Fruit fly (Drosophila melanogaster): Measurements from ENCODE around the gene Pen.
A peak's percentile ranks its signal among the peaks of the same experiment; 100 is the strongest.

The Pen gene

DNA sequence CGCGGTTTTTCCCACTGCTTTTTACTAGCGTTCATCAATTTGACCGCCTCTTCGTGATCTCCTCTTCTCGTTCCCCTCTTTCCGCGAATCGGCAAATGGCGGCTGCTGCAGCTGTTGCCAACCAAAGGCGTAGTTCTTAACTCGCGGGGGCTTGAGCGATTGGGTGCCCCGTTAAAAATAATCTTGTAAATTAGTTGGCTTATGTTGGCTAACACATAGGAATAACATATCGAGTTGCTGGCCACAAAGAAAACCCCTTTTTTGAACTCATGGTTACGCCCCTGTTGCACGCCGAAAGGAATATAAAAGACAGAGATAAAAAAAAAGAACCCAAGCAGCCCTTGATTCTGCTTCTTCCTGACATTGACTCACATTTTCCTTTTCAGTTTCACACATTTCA is 536 bp downstream of the Pen start (continued):
- TF ChIP-seq CG12391 (tag; optimal IDR thresholded peaks at IDR 0.05) (peak; percentile 58), twi (tag; optimal IDR thresholded peaks at IDR 0.05) (no peak), CG7963 (GFP tag; IDR thresholded peaks at IDR 0.05; ENCODE audit: partially characterized antibody) (no peak), pho (GFP tag; optimal IDR thresholded peaks at IDR 0.05) (no peak), Meics (GFP tag; optimal IDR thresholded peaks at IDR 0.05) (peak; percentile 38), CG4730 (GFP tag; IDR thresholded peaks at IDR 0.05) (peak; percentile 76), CG9932 (GFP tag; IDR thresholded peaks at IDR 0.05) (peak; percentile 49), gcm2 (GFP tag; optimal IDR thresholded peaks at IDR 0.05) (no peak), Hr51 (GFP tag; optimal IDR thresholded peaks at IDR 0.05) (peak; percentile 14 to 56), Lhr (GFP tag; optimal IDR thresholded peaks at IDR 0.05) (peak; percentile 21), gfzf (GFP tag; optimal IDR thresholded peaks at IDR 0.05) (no peak), CG11723 (GFP tag; optimal IDR thresholded peaks at IDR 0.05) (no peak), hbn (GFP tag; IDR thresholded peaks at IDR 0.05; ENCODE audit: partially characterized antibody) (no peak), CG2120 (GFP tag; optimal IDR thresholded peaks at IDR 0.05) (peak; percentile 46), jumu (GFP tag; optimal IDR thresholded peaks at IDR 0.05) (peak; percentile 81), aop (GFP tag; IDR thresholded peaks at IDR 0.05) (no peak), row (GFP tag; IDR thresholded peaks at IDR 0.05) (peak; percentile 70), eve (GFP tag; optimal IDR thresholded peaks at IDR 0.05) (no peak), Nf-YC (tag; optimal IDR thresholded peaks at IDR 0.05) (no peak), cwo (GFP tag; optimal IDR thresholded peaks at IDR 0.05) (peak; percentile 12), CG33213 (GFP tag; optimal IDR thresholded peaks at IDR 0.05) (peak; percentile 67), CG17328 (GFP tag; IDR thresholded peaks at IDR 0.05) (peak; percentile 91), slp2 (GFP tag; optimal IDR thresholded peaks at IDR 0.05) (peak; percentile 69), CG1602 (GFP tag; optimal IDR thresholded peaks at IDR 0.05) (peak; percentile 75), dmrt11E (tag; optimal IDR thresholded peaks at IDR 0.05) (peak; percentile 88), sd (tag; optimal IDR thresholded peaks at IDR 0.05) (no peak)

DNA sequence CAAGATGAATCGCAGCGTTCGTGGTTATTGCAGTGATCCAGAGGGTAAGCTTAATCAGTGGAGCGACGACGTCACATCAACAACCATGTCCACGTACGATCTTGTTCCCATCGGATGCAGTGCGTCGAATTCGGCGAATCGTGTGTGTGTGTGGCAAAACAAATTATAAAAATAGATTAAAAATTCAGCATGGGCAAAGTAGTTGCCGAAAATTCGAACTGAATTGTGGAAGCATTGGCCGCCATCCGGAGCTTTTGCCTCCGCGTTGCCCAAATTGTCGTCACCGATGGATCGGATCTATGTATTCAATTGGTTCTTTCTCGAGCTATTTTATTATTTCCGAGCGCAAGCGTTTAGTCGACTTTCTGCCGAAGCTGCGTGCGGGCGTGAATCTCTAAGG is 3.8 kb downstream of the Pen start, which contains the start of gene Spn31A:
TSS of gene Spn31A (plus strand) at position 301 of the 400 bp plus-strand sequence.
- TF ChIP-seq CG11723 (GFP tag; optimal IDR thresholded peaks at IDR 0.05) (no peak), Dll (GFP tag; IDR thresholded peaks at IDR 0.05; ENCODE audit: partially characterized antibody) (no peak), Deaf1 (tag; optimal IDR thresholded peaks at IDR 0.05) (peak; percentile 36), CG11456 (GFP tag; IDR thresholded peaks at IDR 0.05) (no peak), NfI (GFP tag; optimal IDR thresholded peaks at IDR 0.05) (no peak), CG12769 (tag; optimal IDR thresholded peaks at IDR 0.05) (peak; percentile 7), fu2 (GFP tag; optimal IDR thresholded peaks at IDR 0.05) (no peak), HmgD (GFP tag; optimal IDR thresholded peaks at IDR 0.05) (no peak), ATbp (GFP tag; optimal IDR thresholded peaks at IDR 0.05) (no peak), sisA (GFP tag; IDR thresholded peaks at IDR 0.05) (no peak), CG12744 (GFP tag; optimal IDR thresholded peaks at IDR 0.05) (no peak), D (optimal IDR thresholded peaks at IDR 0.05) (no peak), D (GFP tag; optimal IDR thresholded peaks at IDR 0.05) (no peak), chinmo (GFP tag; IDR thresholded peaks at IDR 0.05; ENCODE audit: partially characterized antibody) (0 out of 4 replicates have a peak, but pooled peaks have one; percentile 16), H2.0 (GFP tag; IDR thresholded peaks at IDR 0.05) (no peak), eve (GFP tag; optimal IDR thresholded peaks at IDR 0.05) (no peak), CG2712 (tag; optimal IDR thresholded peaks at IDR 0.05) (no peak), BEAF-32 (GFP tag; optimal IDR thresholded peaks at IDR 0.05) (no peak), gcm2 (GFP tag; optimal IDR thresholded peaks at IDR 0.05) (no peak)
